Fruit fly (Drosophila melanogaster) Kc167 (cell line): Measurements from ENCODE around the gene tty.
A peak's percentile ranks its signal among the peaks of the same experiment; 100 is the strongest.

Experiments used
- Myc ChIP-seq: fragments of >200 bp; optimal IDR thresholded peaks from 2 replicates; lab custom pipeline; 2017; ENCODE audit warnings: missing external identifiers
- Sin3A ChIP-seq: fragments of >200 bp; optimal IDR thresholded peaks from 2 replicates; lab custom pipeline; 2018; ENCODE audit warnings: missing external identifiers
- h ChIP-seq: fragments of >200 bp; optimal IDR thresholded peaks from 3 replicates; lab custom pipeline; 2018; ENCODE audit warnings: missing external identifiers
- insv ChIP-seq: fragments of >200 bp; optimal IDR thresholded peaks from 3 replicates; lab custom pipeline; 2018; ENCODE audit warnings: missing external identifiers
- psq ChIP-seq: fragments of >200 bp; optimal IDR thresholded peaks from 2 replicates; lab custom pipeline; 2017; ENCODE audit warnings: missing external identifiers
- ttk ChIP-seq: sonication (Bioruptor generic); optimal IDR thresholded peaks from 2 replicates; lab custom pipeline; 2017; ENCODE audit warnings: missing external identifiers

tty gene

dm6 chrX:21323933-21324688 lies 15.4 kb downstream of the tty start, which contains the start of the genes Dd and CG1486:
Gene Dd (minus strand): TSS chrX:21324009.
Gene CG1486 (plus strand): TSS chrX:21324046.
- no peak for TF ChIP-seq ttk (lab: Kevin White, UChicago)
- TF ChIP-seq Myc (lab: Kevin White, UChicago), result no peak
- no peak for TF ChIP-seq h (lab: Kevin White, UChicago)
- peak; percentile 13 for TF ChIP-seq Sin3A (lab: Kevin White, UChicago)

dm6 chrX:21323171-21323695 lies 16.2 kb downstream of the tty start:
- no peak for TF ChIP-seq insv (lab: Kevin White, UChicago)
- TF ChIP-seq Sin3A (lab: Kevin White, UChicago), result no peak
- no peak for TF ChIP-seq psq (lab: Kevin White, UChicago)
- TF ChIP-seq Myc (lab: Kevin White, UChicago), result no peak
- TF ChIP-seq h (lab: Kevin White, UChicago), result no peak
- TF ChIP-seq ttk (lab: Kevin White, UChicago), result no peak

DNA sequence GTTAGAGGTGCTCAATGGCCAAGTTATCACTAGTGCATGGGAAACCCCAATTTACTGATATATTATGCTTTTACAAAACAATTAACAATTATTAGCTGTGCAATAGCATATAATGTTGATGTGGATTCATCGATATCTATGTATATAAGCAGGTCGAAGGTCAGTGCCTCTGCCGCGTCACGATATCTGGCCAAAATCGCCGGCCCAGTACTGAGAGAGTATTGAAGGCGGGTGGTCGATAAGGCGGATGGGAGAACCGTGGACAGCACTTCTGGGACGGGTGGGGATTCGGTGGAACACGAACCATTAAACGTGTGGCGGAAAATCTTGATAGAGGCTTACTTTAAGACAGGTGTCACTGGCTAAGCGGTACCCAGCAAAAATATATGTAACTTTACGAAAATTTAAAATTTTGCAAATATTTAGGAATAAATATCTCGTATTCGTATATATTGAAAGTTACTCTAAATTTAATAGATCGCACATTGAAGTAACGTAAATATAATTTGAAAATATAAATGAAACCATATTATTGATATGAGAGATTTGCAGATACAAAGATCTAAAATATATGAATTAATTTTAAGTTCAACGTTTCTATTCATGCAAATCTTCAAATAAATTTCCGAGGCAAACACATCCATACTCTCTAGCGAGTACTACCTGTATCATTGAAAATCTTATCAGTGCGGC lies 17.0 kb downstream of the tty start:
- no peak for TF ChIP-seq insv (lab: Kevin White, UChicago)
- no peak for TF ChIP-seq psq (lab: Kevin White, UChicago)
- no peak for TF ChIP-seq Sin3A (lab: Kevin White, UChicago)
- no peak for TF ChIP-seq ttk (lab: Kevin White, UChicago)
- no peak for TF ChIP-seq Myc (lab: Kevin White, UChicago)
- TF ChIP-seq h (lab: Kevin White, UChicago), result no peak

DNA sequence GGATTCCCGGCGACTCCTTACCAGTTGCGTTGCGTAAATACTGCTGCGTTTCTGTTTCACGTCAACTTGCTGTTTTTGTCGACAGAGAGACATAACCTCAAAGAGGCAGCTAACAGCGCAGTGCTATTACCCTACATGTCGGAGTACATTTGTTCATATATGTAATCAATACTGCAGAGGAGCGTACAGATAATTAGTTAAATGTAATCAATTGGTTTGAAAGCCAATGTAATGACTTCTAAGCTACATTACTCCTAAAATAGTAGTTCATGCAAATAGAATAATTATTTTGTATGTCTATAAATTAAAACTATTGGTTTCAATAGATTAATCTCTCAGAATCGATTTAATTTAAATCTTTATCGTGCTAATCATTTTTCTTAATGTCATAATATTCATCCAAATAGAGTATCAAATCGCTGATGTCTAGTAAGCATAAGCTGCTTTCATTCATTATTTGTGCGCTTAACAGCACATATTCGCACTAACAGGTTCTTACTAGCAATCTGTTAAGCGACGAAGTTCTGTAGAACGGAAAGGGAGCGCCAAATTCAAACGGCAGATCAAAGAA lies 20.2 kb downstream of the tty start, which contains the start of the genes SLIRP1 and anox:
Gene SLIRP1 (minus strand): TSS at position 95 of the 571 bp plus-strand sequence.
Gene anox (minus strand): TSS at position 95 of the 571 bp plus-strand sequence.
- TF ChIP-seq Sin3A (lab: Kevin White, UChicago), result no peak
- no peak for TF ChIP-seq Myc (lab: Kevin White, UChicago)
- TF ChIP-seq psq (lab: Kevin White, UChicago), result no peak
- no peak for TF ChIP-seq ttk (lab: Kevin White, UChicago)
- TF ChIP-seq insv (lab: Kevin White, UChicago), result no peak
- TF ChIP-seq h (lab: Kevin White, UChicago), result no peak

- TF ChIP-seq psq (lab: Kevin White, UChicago), result no peak
- TF ChIP-seq insv (lab: Kevin White, UChicago), result no peak
- no peak for TF ChIP-seq ttk (lab: Kevin White, UChicago)
- TF ChIP-seq Sin3A (lab: Kevin White, UChicago), result no peak
- no peak for TF ChIP-seq Myc (lab: Kevin White, UChicago)
- TF ChIP-seq h (lab: Kevin White, UChicago), result no peak
These were observed 22.1 kb downstream of the tty start, which contains the start of gene CG1801 for dm6 chrX:21317422-21317821. Gene CG1801 (minus strand): TSS chrX:21317522.

- TF ChIP-seq h (lab: Kevin White, UChicago) (no peak), insv (lab: Kevin White, UChicago) (no peak), Myc (lab: Kevin White, UChicago) (no peak), ttk (lab: Kevin White, UChicago) (no peak), psq (lab: Kevin White, UChicago) (no peak), Sin3A (lab: Kevin White, UChicago) (no peak)
These were observed 23.6 kb downstream of the tty start, which contains the start of gene Rpt6 for dm6 chrX:21315852-21316251. Gene Rpt6 (plus strand): TSS chrX:21316052.

DNA sequence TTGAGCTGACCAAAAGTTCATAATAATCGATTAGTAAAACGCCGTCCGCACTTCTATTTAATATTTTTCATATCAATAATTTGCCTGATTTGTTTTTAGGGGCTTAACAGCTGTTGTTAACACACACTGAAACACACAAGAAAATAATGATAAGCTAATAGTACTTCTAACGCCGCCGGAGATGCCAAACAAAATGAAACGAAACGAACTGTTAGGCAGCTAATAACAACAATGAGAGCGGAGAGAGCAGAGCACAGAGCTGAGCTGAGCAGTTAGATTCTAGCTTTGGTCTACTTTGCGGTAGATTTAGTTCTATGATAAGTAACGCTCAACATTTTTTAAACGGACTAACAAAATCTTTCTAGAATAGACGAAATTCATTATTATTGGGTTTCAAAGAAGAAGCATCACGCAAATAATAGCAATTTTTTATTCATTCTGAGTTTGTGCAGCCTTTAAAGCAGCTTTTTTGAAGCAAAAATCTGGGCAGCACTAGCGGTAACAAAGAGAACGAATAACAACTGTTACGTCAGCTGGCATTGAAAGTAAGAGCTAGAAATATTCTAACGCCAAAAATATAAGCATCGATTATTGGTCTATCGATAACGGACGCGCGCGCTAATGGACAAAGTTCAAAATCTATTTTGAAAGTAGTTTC lies 32.9 kb downstream of the tty start, which contains the start of gene Abca3:
Gene Abca3 (minus strand): TSS at position 181 of the 658 bp plus-strand sequence.
- TF ChIP-seq h (lab: Kevin White, UChicago), result no peak
- no peak for TF ChIP-seq psq (lab: Kevin White, UChicago)
- TF ChIP-seq Sin3A (lab: Kevin White, UChicago), result no peak
- TF ChIP-seq insv (lab: Kevin White, UChicago), result no peak
- no peak for TF ChIP-seq ttk (lab: Kevin White, UChicago)
- TF ChIP-seq Myc (lab: Kevin White, UChicago), result no peak

DNA sequence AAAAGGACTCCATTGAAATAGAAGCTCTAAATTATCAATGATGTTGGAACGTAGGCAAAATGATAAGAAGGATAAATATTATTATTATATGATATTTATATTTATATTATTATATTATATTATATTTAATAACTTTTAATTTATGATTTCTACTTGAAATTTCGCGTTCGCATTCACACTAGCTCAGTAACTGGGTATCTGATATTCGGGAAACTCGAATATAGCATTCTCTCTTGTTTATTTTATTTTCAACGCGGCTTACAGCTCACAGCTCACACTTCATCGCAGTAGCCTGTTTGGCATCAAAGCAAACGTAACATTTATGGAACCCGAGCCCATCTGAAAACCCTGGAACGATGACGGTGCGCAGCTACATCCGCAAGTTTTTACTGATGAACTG lies 54.5 kb downstream of the tty start, which contains the start of gene CG1494:
Gene CG1494 (plus strand): TSS at position 301 of the 400 bp plus-strand sequence.
- TF ChIP-seq Sin3A (lab: Kevin White, UChicago) (no peak), h (lab: Kevin White, UChicago) (no peak), insv (lab: Kevin White, UChicago) (no peak), ttk (lab: Kevin White, UChicago) (no peak), Myc (lab: Kevin White, UChicago) (no peak), psq (lab: Kevin White, UChicago) (no peak)

- TF ChIP-seq Myc (lab: Kevin White, UChicago), result no peak
- TF ChIP-seq insv (lab: Kevin White, UChicago), result no peak
- no peak for TF ChIP-seq h (lab: Kevin White, UChicago)
- TF ChIP-seq Sin3A (lab: Kevin White, UChicago), result no peak
- no peak for TF ChIP-seq psq (lab: Kevin White, UChicago)
- no peak for TF ChIP-seq ttk (lab: Kevin White, UChicago)
These were observed 57.4 kb downstream of the tty start for dm6 chrX:21282035-21282434.
